Worm (Caenorhabditis elegans) whole organism, mixed stage, embryonic: Measurements from ENCODE around the gene Y39B6A.7.
A peak's percentile ranks its signal among the peaks of the same experiment; 100 is the strongest.

Source experiments
- M03D4.4 ChIP-seq: sonication (generic microtip); optimal IDR thresholded peaks from 2 replicates; lab custom pipeline; 2017; ENCODE audit warnings: mild to moderate bottlenecking, missing genetic modification characterization, missing compliant biosample characterization
- bed-3 ChIP-seq: fragments of 200-800 bp; sonication (Bioruptor generic); optimal IDR thresholded peaks from 3 replicates; lab custom pipeline; 2018; ENCODE audit warnings: mild to moderate bottlenecking, missing genetic modification characterization, moderate library complexity, missing compliant biosample characterization
- blmp-1 ChIP-seq: fragments of 150-350 bp; optimal IDR thresholded peaks from 2 replicates; lab custom pipeline; 2014; ENCODE audit warnings: missing biosample characterization, missing genetic modification characterization
- ceh-39 ChIP-seq: fragments of 150-350 bp; optimal IDR thresholded peaks from 2 replicates; lab custom pipeline; 2014; ENCODE audit warnings: missing biosample characterization, missing genetic modification characterization
- ceh-43 ChIP-seq: fragments of 200-800 bp; sonication (Bioruptor generic); optimal IDR thresholded peaks from 2 replicates; lab custom pipeline; 2018; ENCODE audit warnings: mild to moderate bottlenecking, missing genetic modification characterization, moderate library complexity, missing compliant biosample characterization
- ces-1 ChIP-seq: fragments of 150-350 bp; optimal IDR thresholded peaks from 2 replicates; lab custom pipeline; 2014; ENCODE audit warnings: missing biosample characterization, missing genetic modification reagents, missing genetic modification characterization
- cnd-1 ChIP-seq: fragments of 200-800 bp; sonication (Bioruptor generic); optimal IDR thresholded peaks from 2 replicates; lab custom pipeline; 2018; ENCODE audit warnings: mild to moderate bottlenecking, missing genetic modification characterization, missing compliant biosample characterization
- drap-1 ChIP-seq: fragments of 200-800 bp; sonication (Bioruptor generic); optimal IDR thresholded peaks from 3 replicates; lab custom pipeline; 2018; ENCODE audit warnings: mild to moderate bottlenecking, missing genetic modification characterization, missing compliant biosample characterization
- elt-1 ChIP-seq: sonication (generic microtip); optimal IDR thresholded peaks from 2 replicates; lab custom pipeline; 2017; ENCODE audit warnings: missing genetic modification characterization, mild to moderate bottlenecking, missing compliant biosample characterization, antibody characterized with exemption, moderate library complexity, borderline replicate concordance; ENCODE audit not compliant: insufficient read depth
- elt-3 ChIP-seq: fragments of 150-350 bp; optimal IDR thresholded peaks from 2 replicates; lab custom pipeline; 2014; ENCODE audit warnings: missing biosample characterization, missing genetic modification characterization
- flh-1 ChIP-seq: fragments of 200-800 bp; sonication (Bioruptor generic); optimal IDR thresholded peaks from 2 replicates; lab custom pipeline; 2018; ENCODE audit warnings: mild to moderate bottlenecking, missing genetic modification characterization, moderate library complexity, missing compliant biosample characterization
- ham-2 ChIP-seq: fragments of 200-800 bp; sonication (Bioruptor generic); optimal IDR thresholded peaks from 2 replicates; lab custom pipeline; 2018; ENCODE audit warnings: mild to moderate bottlenecking, missing genetic modification characterization, missing compliant biosample characterization
- hlh-1 ChIP-seq: fragments of 150-350 bp; optimal IDR thresholded peaks from 2 replicates; lab custom pipeline; 2014; ENCODE audit warnings: missing biosample characterization, missing genetic modification reagents, missing genetic modification characterization
- lin-13 ChIP-seq: fragments of 150-350 bp; optimal IDR thresholded peaks from 2 replicates; lab custom pipeline; 2014; ENCODE audit warnings: missing biosample characterization, missing genetic modification characterization
- lin-32 ChIP-seq: fragments of 200-800 bp; sonication (Bioruptor generic); optimal IDR thresholded peaks from 2 replicates; lab custom pipeline; 2018; ENCODE audit warnings: mild to moderate bottlenecking, missing genetic modification characterization, missing compliant biosample characterization
- lsy-2 ChIP-seq: fragments of 150-350 bp; optimal IDR thresholded peaks from 2 replicates; lab custom pipeline; 2014; ENCODE audit warnings: missing biosample characterization, missing genetic modification characterization
- mab-5 ChIP-seq: fragments of 150-350 bp; optimal IDR thresholded peaks from 2 replicates; lab custom pipeline; 2014; ENCODE audit warnings: missing biosample characterization, missing genetic modification characterization
- mep-1 ChIP-seq: fragments of 150-350 bp; optimal IDR thresholded peaks from 2 replicates; lab custom pipeline; 2017; ENCODE audit warnings: missing biosample characterization, missing genetic modification reagents, missing genetic modification characterization, inconsistent platforms
- nhr-12 ChIP-seq: fragments of 150-350 bp; optimal IDR thresholded peaks from 2 replicates; lab custom pipeline; 2014; ENCODE audit warnings: missing biosample characterization, missing genetic modification characterization
- nhr-2 ChIP-seq: fragments of 150-350 bp; optimal IDR thresholded peaks from 2 replicates; lab custom pipeline; 2014; ENCODE audit warnings: missing biosample characterization, missing genetic modification characterization
- nhr-237 ChIP-seq: fragments of 150-350 bp; optimal IDR thresholded peaks from 2 replicates; lab custom pipeline; 2014; ENCODE audit warnings: missing biosample characterization, missing genetic modification characterization
- nhr-28 ChIP-seq: fragments of 150-350 bp; optimal IDR thresholded peaks from 2 replicates; lab custom pipeline; 2014; ENCODE audit warnings: missing biosample characterization, missing genetic modification characterization
- nhr-76 ChIP-seq: sonication (generic microtip); optimal IDR thresholded peaks from 2 replicates; lab custom pipeline; 2017; ENCODE audit warnings: missing biosample characterization, missing genetic modification characterization
- pha-4 ChIP-seq: fragments of 150-350 bp; optimal IDR thresholded peaks from 2 replicates; lab custom pipeline; 2018; ENCODE audit warnings: missing biosample characterization, missing genetic modification reagents, missing genetic modification characterization
- sem-2 ChIP-seq: fragments of 200-800 bp; sonication (Bioruptor generic); optimal IDR thresholded peaks from 2 replicates; lab custom pipeline; 2018; ENCODE audit warnings: mild to moderate bottlenecking, missing genetic modification characterization, missing compliant biosample characterization
- snpc-4 ChIP-seq: fragments of 150-350 bp; optimal IDR thresholded peaks from 2 replicates; lab custom pipeline; 2014; ENCODE audit warnings: missing biosample characterization, missing genetic modification characterization
- sptf-1 ChIP-seq: sonication (generic microtip); optimal IDR thresholded peaks from 2 replicates; lab custom pipeline; 2017; ENCODE audit warnings: mild to moderate bottlenecking, missing genetic modification characterization, moderate library complexity, missing compliant biosample characterization
- tbx-8 ChIP-seq: fragments of 200-800 bp; sonication (Bioruptor generic); optimal IDR thresholded peaks from 2 replicates; lab custom pipeline; 2018; ENCODE audit warnings: mild to moderate bottlenecking, missing genetic modification characterization, moderate library complexity, missing compliant biosample characterization
- unc-120 ChIP-seq: sonication (generic microtip); optimal IDR thresholded peaks from 2 replicates; lab custom pipeline; 2017; ENCODE audit warnings: missing genetic modification characterization, missing compliant biosample characterization; ENCODE audit not compliant: poor library complexity, severe bottlenecking
- unc-39 ChIP-seq: fragments of 150-350 bp; optimal IDR thresholded peaks from 2 replicates; lab custom pipeline; 2014; ENCODE audit warnings: missing biosample characterization, missing genetic modification characterization
- unc-62 ChIP-seq: fragments of 150-350 bp; optimal IDR thresholded peaks from 2 replicates; lab custom pipeline; 2014; ENCODE audit warnings: missing biosample characterization, missing genetic modification reagents, missing genetic modification characterization
- zip-8 ChIP-seq: fragments of 150-350 bp; optimal IDR thresholded peaks from 2 replicates; lab custom pipeline; 2014; ENCODE audit warnings: missing biosample characterization, missing genetic modification characterization
- ztf-11 ChIP-seq: fragments of 150-350 bp; optimal IDR thresholded peaks from 2 replicates; lab custom pipeline; 2014; ENCODE audit warnings: missing biosample characterization, missing genetic modification characterization

Gene Y39B6A.7

DNA sequence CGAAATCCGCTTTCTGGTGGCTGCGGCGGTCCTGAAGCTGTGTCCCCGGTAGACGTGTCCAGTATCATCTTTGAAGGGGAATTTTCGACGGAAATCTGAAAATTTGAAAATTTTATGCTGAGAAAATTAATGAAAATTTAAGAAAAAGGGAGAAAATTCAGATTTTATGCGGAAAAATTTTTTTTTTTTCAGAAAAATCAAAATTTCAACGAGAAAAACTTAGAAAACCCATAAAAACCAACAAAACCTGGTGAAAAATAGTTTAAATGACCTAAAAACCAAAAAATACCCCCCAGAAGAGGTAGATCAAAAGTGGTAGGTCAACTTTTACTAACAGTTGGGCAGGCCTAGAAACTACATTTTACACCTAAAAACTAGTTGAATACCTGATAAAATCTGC is 15.4 kb downstream of the Y39B6A.7 start, which contains the start of gene Y39B6A.10:
Gene Y39B6A.10, minus strand, starts transcription at position 101 of the 400 bp plus-strand sequence.
- TF ChIP-seq hlh-1: no peak
- TF ChIP-seq ztf-11 (tag; lab: Kevin White, UChicago): no peak
- no peak for TF ChIP-seq lsy-2 (tag; lab: Kevin White, UChicago)
- TF ChIP-seq M03D4.4 (tag; lab: Kevin White, UChicago): no peak
- TF ChIP-seq ceh-39 (tag; lab: Kevin White, UChicago): no peak
- TF ChIP-seq elt-3 (tag; lab: Kevin White, UChicago): no peak
- no peak for TF ChIP-seq snpc-4 (tag; lab: Kevin White, UChicago)
- no peak for TF ChIP-seq blmp-1 (tag; lab: Kevin White, UChicago)
- TF ChIP-seq ham-2 (GFP tag; lab: Kevin White, UChicago): no peak
- no peak for TF ChIP-seq mep-1 (tag; lab: Kevin White, UChicago)
- TF ChIP-seq lin-32 (GFP tag; lab: Kevin White, UChicago): no peak
- TF ChIP-seq unc-39 (tag; lab: Kevin White, UChicago): no peak
- no peak for TF ChIP-seq sem-2 (GFP tag; lab: Kevin White, UChicago)
- no peak for TF ChIP-seq nhr-76 (tag; lab: Kevin White, UChicago)
- TF ChIP-seq ceh-43 (GFP tag; lab: Kevin White, UChicago): no peak

DNA sequence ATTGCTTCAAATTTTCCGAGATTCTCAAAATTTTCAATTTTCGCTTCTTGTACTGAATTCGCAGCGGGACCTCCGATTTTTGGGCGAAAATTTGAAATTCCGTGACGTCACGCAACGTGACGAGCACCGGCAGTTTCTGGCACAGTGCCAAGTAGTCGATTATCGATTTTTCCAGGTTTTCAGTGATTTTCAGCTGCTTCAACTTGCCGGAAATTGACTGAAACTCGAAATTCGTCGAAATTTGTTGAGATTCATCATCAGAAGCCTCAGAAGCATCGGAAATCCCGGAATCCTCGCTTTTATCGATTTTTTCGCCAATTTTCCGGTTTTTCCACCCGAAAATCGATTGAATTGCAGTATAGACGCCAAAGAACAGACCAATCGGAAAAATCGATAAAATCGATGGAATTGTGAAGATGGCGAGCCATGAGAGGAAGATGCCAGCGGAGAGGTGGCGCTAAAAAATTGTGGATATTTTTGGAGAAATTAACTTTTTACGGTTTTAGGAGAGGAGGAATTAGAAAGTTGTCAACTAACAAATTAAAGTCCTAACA is 17.0 kb downstream of the Y39B6A.7 start:
- no peak for TF ChIP-seq nhr-76 (tag; lab: Kevin White, UChicago)
- TF ChIP-seq ces-1 (GFP tag; lab: Kevin White, UChicago): no peak
- TF ChIP-seq elt-1 (tag; lab: Kevin White, UChicago): no peak
- no peak for TF ChIP-seq sem-2 (GFP tag; lab: Kevin White, UChicago)
- TF ChIP-seq lin-32 (GFP tag; lab: Kevin White, UChicago): no peak
- TF ChIP-seq drap-1 (GFP tag; lab: Kevin White, UChicago): no peak
- TF ChIP-seq unc-120 (tag; lab: Kevin White, UChicago): no peak
- no peak for TF ChIP-seq M03D4.4 (tag; lab: Kevin White, UChicago)

DNA sequence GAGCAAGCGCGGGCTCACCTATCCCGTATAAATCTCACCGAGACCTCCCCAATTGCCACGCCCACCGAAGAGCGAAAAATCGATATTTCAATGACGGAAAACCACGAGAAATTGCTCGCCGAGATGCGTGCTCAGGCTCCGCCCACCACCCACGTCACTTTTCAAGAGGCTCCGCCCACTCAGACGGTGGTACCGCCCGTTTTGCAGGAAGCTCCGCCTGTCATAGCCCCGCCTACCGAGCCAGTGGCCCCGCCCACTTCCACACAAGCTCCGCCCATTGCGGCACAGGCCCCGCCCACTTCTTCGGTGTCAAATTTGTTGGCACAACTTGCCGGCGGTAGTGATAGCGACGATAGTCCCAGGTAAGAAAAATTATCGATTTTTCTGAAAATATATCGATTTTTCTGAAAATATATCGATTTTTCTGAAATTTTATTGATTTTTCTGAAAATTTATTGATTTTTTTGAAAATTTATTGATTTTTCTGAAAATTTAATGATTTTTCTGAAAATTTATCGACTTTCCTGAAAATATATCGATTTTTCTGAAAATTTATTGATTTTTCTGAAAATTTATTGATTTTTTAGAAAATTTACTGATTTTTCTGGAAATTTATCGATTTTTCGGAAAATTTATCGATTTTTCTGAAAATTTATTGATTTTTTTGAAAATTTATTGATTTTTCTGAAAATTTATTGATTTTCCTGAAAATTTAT is 19.3 kb downstream of the Y39B6A.7 start:
- no peak for TF ChIP-seq mep-1 (tag; lab: Kevin White, UChicago)
- no peak for TF ChIP-seq nhr-12 (tag; lab: Kevin White, UChicago)
- no peak for TF ChIP-seq bed-3 (GFP tag; lab: Kevin White, UChicago)
- TF ChIP-seq ztf-11 (tag; lab: Kevin White, UChicago): no peak
- no peak for TF ChIP-seq unc-39 (tag; lab: Kevin White, UChicago)
- no peak for TF ChIP-seq hlh-1
- no peak for TF ChIP-seq lsy-2 (tag; lab: Kevin White, UChicago)
- no peak for TF ChIP-seq unc-120 (tag; lab: Kevin White, UChicago)
- no peak for TF ChIP-seq elt-3 (tag; lab: Kevin White, UChicago)
- no peak for TF ChIP-seq sem-2 (GFP tag; lab: Kevin White, UChicago)
- TF ChIP-seq nhr-2 (tag; lab: Kevin White, UChicago): no peak
- TF ChIP-seq elt-1 (tag; lab: Kevin White, UChicago): no peak
- no peak for TF ChIP-seq snpc-4 (tag; lab: Kevin White, UChicago)
- TF ChIP-seq cnd-1 (tag; lab: Kevin White, UChicago): no peak
- no peak for TF ChIP-seq mab-5 (tag; lab: Kevin White, UChicago)
- no peak for TF ChIP-seq lin-13 (tag; lab: Kevin White, UChicago)
- no peak for TF ChIP-seq nhr-28 (tag; lab: Kevin White, UChicago)
- TF ChIP-seq ceh-43 (GFP tag; lab: Kevin White, UChicago): no peak

ce11 chrV:19127225-19127624 is 21.7 kb downstream of the Y39B6A.7 start, which contains the start of gene dyf-17:
Gene dyf-17 (plus strand): TSS chrV:19127525.
- TF ChIP-seq ceh-43 (GFP tag; lab: Kevin White, UChicago): no peak
- TF ChIP-seq lin-32 (GFP tag; lab: Kevin White, UChicago): peak; percentile 15

DNA sequence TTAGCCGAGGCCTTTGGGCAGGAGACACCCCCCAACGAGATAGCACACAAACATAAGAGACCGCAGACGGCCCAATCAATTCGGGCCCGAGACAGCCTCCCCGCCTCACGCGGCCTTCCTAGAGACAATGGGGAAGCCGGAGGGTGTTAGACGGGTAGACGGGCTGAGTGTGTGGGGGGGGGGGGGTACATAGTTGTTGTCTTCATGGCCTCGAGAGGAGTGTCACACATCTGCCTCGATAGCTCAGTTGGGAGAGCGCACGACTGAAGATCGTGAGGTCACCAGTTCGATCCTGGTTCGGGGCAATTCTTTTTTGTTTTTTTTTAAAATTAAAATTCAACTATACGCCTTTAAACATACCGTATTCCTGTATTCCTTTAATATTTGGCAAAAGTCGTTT is 23.1 kb downstream of the Y39B6A.7 start:
- TF ChIP-seq bed-3 (GFP tag; lab: Kevin White, UChicago) (peak; percentile 59), unc-39 (tag; lab: Kevin White, UChicago) (no peak), lin-13 (tag; lab: Kevin White, UChicago) (peak; percentile 61), nhr-237 (tag; lab: Kevin White, UChicago) (peak; percentile 13), ces-1 (GFP tag; lab: Kevin White, UChicago) (peak; percentile 20), elt-1 (tag; lab: Kevin White, UChicago) (no peak), flh-1 (GFP tag; lab: Kevin White, UChicago) (peak; percentile 52), tbx-8 (GFP tag; lab: Kevin White, UChicago) (peak; percentile 62), drap-1 (GFP tag; lab: Kevin White, UChicago) (peak; percentile 98), blmp-1 (tag; lab: Kevin White, UChicago) (peak; percentile 5), ceh-39 (tag; lab: Kevin White, UChicago) (no peak), lin-32 (GFP tag; lab: Kevin White, UChicago) (peak; percentile 69), nhr-76 (tag; lab: Kevin White, UChicago) (no peak), sem-2 (GFP tag; lab: Kevin White, UChicago) (peak; percentile 75), nhr-28 (tag; lab: Kevin White, UChicago) (no peak), ceh-43 (GFP tag; lab: Kevin White, UChicago) (peak; percentile 79), snpc-4 (tag; lab: Kevin White, UChicago) (no peak), nhr-2 (tag; lab: Kevin White, UChicago) (no peak), unc-62 (GFP tag; lab: Kevin White, UChicago) (peak; percentile 19), lsy-2 (tag; lab: Kevin White, UChicago) (peak; percentile 19), cnd-1 (tag; lab: Kevin White, UChicago) (peak; percentile 90), sptf-1 (tag; lab: Kevin White, UChicago) (peak; percentile 89), pha-4 (no peak), zip-8 (tag; lab: Kevin White, UChicago) (no peak), M03D4.4 (tag; lab: Kevin White, UChicago) (peak; percentile 88), mep-1 (tag; lab: Kevin White, UChicago) (no peak), ham-2 (GFP tag; lab: Kevin White, UChicago) (peak; percentile 79), hlh-1 (peak; percentile 5)
